Worm (Caenorhabditis elegans) whole organism, midembryonic: ENCODE measurements around the gene srj-26.

ENCODE experiments used
- T22C8.4 ChIP-seq: fragments of 200-800 bp; sonication (Bioruptor generic); IDR thresholded peaks from 2 replicates; pipeline ENCODE4 v1.3.6; 2022; ENCODE audit warnings: missing genetic modification characterization, missing compliant biosample characterization
- cog-1 ChIP-seq: sonication (generic microtip); optimal IDR thresholded peaks from 2 replicates; lab custom pipeline; 2016; ENCODE audit warnings: missing genetic modification characterization, missing compliant biosample characterization
- flt-1 ChIP-seq: fragments of 200-800 bp; sonication (Bioruptor generic); IDR thresholded peaks from 2 replicates; pipeline ENCODE4 v1.3.6; 2022; ENCODE audit warnings: missing genetic modification characterization, missing compliant biosample characterization
- klf-2 ChIP-seq: fragments of 200-800 bp; sonication (Bioruptor generic); conservative IDR thresholded peaks from 2 replicates; pipeline ENCODE4 v1.3.6; 2022; ENCODE audit warnings: missing genetic modification reagents, missing genetic modification characterization, missing compliant biosample characterization
- med-1 ChIP-seq: sonication (generic microtip); optimal IDR thresholded peaks from 2 replicates; lab custom pipeline; 2017; ENCODE audit warnings: missing genetic modification characterization, mild to moderate bottlenecking, missing compliant biosample characterization, antibody characterized with exemption, missing genetic modification reagents; ENCODE audit not compliant: insufficient read depth
- ref-1 ChIP-seq: fragments of 200-800 bp; sonication (Bioruptor generic); conservative IDR thresholded peaks from 2 replicates; pipeline ENCODE4 v1.3.6; 2022; ENCODE audit warnings: missing genetic modification reagents, missing genetic modification characterization, missing compliant biosample characterization
- tab-1 ChIP-seq: fragments of 200-800 bp; sonication (Bioruptor generic); IDR thresholded peaks from 2 replicates; pipeline ENCODE4 v1.3.6; 2022; ENCODE audit warnings: missing genetic modification characterization, missing compliant biosample characterization
- ztf-23 ChIP-seq: fragments of 200-800 bp; sonication (Bioruptor generic); IDR thresholded peaks from 2 replicates; pipeline ENCODE4 v1.3.6; 2022; ENCODE audit warnings: missing genetic modification reagents, missing genetic modification characterization, missing compliant biosample characterization
- ztf-29 ChIP-seq: fragments of 200-800 bp; sonication (Bioruptor generic); IDR thresholded peaks from 2 replicates; pipeline ENCODE4 v1.3.6; 2022; ENCODE audit warnings: missing genetic modification reagents, missing genetic modification characterization, missing compliant biosample characterization

srj-26 gene

DNA sequence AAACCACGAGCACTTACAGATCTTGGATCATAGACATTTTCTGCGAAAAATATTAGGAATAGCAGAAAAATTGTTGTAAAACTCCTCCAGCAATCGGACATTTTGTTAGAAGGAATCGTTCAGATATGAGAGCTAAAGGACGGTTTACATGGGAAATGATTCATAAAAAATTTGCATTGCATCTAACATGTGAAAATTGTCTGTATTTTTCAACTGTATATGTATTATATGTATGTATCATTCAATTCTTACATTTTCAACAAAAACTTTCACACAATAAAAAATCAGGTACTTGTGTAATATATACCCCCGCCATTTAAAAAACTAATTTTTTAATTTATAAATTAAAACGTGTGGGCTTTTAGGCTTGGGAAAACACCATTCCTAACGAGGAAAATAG is 47.2 kb downstream of the srj-26 start, which contains the start of gene ZK228.13:
Gene ZK228.13 (minus strand): TSS at position 101 of the 400 bp plus-strand sequence.
- TF ChIP-seq med-1 (no peak), tab-1 (GFP tag; lab: Robert Waterston, UW) (no peak), klf-2 (GFP tag; lab: Robert Waterston, UW) (no peak), ref-1 (GFP tag; lab: Robert Waterston, UW) (no peak), ztf-23 (GFP tag; lab: Robert Waterston, UW) (no peak), flt-1 (GFP tag; lab: Robert Waterston, UW) (no peak), T22C8.4 (GFP tag; lab: Robert Waterston, UW) (no peak), cog-1 (tag; lab: Kevin White, UChicago) (no peak), ztf-29 (GFP tag; lab: Robert Waterston, UW) (no peak)
